Worm (Caenorhabditis elegans) whole organism, midembryonic: Measurements from ENCODE around the gene trpp-9.

Source experiments
- T22C8.4 ChIP-seq: fragments of 200-800 bp; sonication (Bioruptor generic); IDR thresholded peaks from 2 replicates; pipeline ENCODE4 v1.3.6; 2022; ENCODE audit warnings: missing genetic modification characterization, missing compliant biosample characterization
- cog-1 ChIP-seq: sonication (generic microtip); optimal IDR thresholded peaks from 2 replicates; lab custom pipeline; 2016; ENCODE audit warnings: missing genetic modification characterization, missing compliant biosample characterization
- flt-1 ChIP-seq: fragments of 200-800 bp; sonication (Bioruptor generic); IDR thresholded peaks from 2 replicates; pipeline ENCODE4 v1.3.6; 2022; ENCODE audit warnings: missing genetic modification characterization, missing compliant biosample characterization
- klf-2 ChIP-seq: fragments of 200-800 bp; sonication (Bioruptor generic); conservative IDR thresholded peaks from 2 replicates; pipeline ENCODE4 v1.3.6; 2022; ENCODE audit warnings: missing genetic modification reagents, missing genetic modification characterization, missing compliant biosample characterization
- med-1 ChIP-seq: sonication (generic microtip); optimal IDR thresholded peaks from 2 replicates; lab custom pipeline; 2017; ENCODE audit warnings: missing genetic modification characterization, mild to moderate bottlenecking, missing compliant biosample characterization, antibody characterized with exemption, missing genetic modification reagents; ENCODE audit not compliant: insufficient read depth
- ref-1 ChIP-seq: fragments of 200-800 bp; sonication (Bioruptor generic); conservative IDR thresholded peaks from 2 replicates; pipeline ENCODE4 v1.3.6; 2022; ENCODE audit warnings: missing genetic modification reagents, missing genetic modification characterization, missing compliant biosample characterization
- tab-1 ChIP-seq: fragments of 200-800 bp; sonication (Bioruptor generic); IDR thresholded peaks from 2 replicates; pipeline ENCODE4 v1.3.6; 2022; ENCODE audit warnings: missing genetic modification characterization, missing compliant biosample characterization
- ztf-23 ChIP-seq: fragments of 200-800 bp; sonication (Bioruptor generic); IDR thresholded peaks from 2 replicates; pipeline ENCODE4 v1.3.6; 2022; ENCODE audit warnings: missing genetic modification reagents, missing genetic modification characterization, missing compliant biosample characterization
- ztf-29 ChIP-seq: fragments of 200-800 bp; sonication (Bioruptor generic); IDR thresholded peaks from 2 replicates; pipeline ENCODE4 v1.3.6; 2022; ENCODE audit warnings: missing genetic modification reagents, missing genetic modification characterization, missing compliant biosample characterization

DNA sequence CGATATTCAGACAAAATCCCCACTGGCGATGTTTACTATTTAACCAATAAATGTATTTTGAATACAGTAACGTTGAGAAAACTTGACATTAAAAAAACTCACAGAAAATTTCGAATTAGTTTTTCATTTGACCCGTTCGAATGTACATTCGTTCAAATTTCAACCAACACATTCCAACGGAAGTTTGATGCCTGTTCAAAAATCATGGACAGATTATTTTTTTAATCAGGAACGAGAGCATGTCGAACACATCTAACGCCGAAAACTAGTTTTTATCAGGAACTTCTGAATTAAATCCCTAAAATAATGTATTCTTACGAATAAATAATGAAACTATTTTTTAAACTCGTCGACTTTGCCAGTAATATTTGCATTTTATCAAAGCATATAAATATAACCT, 22.0 kb upstream of the trpp-9 start:
- no peak for TF ChIP-seq T22C8.4
- TF ChIP-seq tab-1: no peak
- no peak for TF ChIP-seq cog-1
- TF ChIP-seq ref-1 (GFP tag; lab: Robert Waterston, UW): no peak
- TF ChIP-seq ztf-29: no peak
- no peak for TF ChIP-seq ztf-23
- no peak for TF ChIP-seq med-1
- no peak for TF ChIP-seq flt-1 (GFP tag; lab: Robert Waterston, UW)
- TF ChIP-seq klf-2 (GFP tag; lab: Robert Waterston, UW): no peak
